Worm (Caenorhabditis elegans) whole organism, young adult: ENCODE results near the gene dre-1.
"Not testable (repeated sequence)": the region's sequence is repeated elsewhere in the genome, so short reads cannot be mapped to it uniquely, and the experiment has no call there.

Experiments
- B0035.1 ChIP-seq: sonication (generic microtip); optimal IDR thresholded peaks from 2 replicates; lab custom pipeline; 2016; ENCODE audit warnings: missing genetic modification characterization, mild to moderate bottlenecking, missing compliant biosample characterization, missing genotype, missing genetic modification reagents
- D2030.7 ChIP-seq: fragments of 200-800 bp; sonication (Bioruptor generic); IDR thresholded peaks from 2 replicates; pipeline ENCODE4 v1.3.6; 2022; ENCODE audit warnings: missing genetic modification reagents, missing genetic modification characterization, missing compliant biosample characterization
- F39B2.1 ChIP-seq: fragments of 200-800 bp; sonication (Bioruptor generic); IDR thresholded peaks from 2 replicates; pipeline ENCODE4 v1.3.6; 2022; ENCODE audit warnings: missing genetic modification reagents, missing genetic modification characterization, missing compliant biosample characterization
- F52B5.7 ChIP-seq: sonication (generic microtip); optimal IDR thresholded peaks from 2 replicates; lab custom pipeline; 2016; ENCODE audit warnings: mild to moderate bottlenecking, missing genetic modification characterization, missing compliant biosample characterization
- K12H6.12 ChIP-seq: fragments of 200-800 bp; sonication (Bioruptor generic); optimal IDR thresholded peaks from 2 replicates; lab custom pipeline; 2018; ENCODE audit warnings: mild to moderate bottlenecking, missing genetic modification characterization, missing compliant biosample characterization
- Y53F4B.3 ChIP-seq: fragments of 200-800 bp; sonication (Bioruptor generic); IDR thresholded peaks from 2 replicates; pipeline ENCODE4 v1.3.6; 2022; ENCODE audit warnings: missing genetic modification reagents, missing genetic modification characterization, missing compliant biosample characterization
- Y56A3A.18 ChIP-seq: fragments of 200-800 bp; sonication (Bioruptor generic); IDR thresholded peaks from 2 replicates; pipeline ENCODE4 v1.3.6; 2022; ENCODE audit warnings: missing genetic modification reagents, missing genetic modification characterization, missing compliant biosample characterization
- Y67H2A.10 ChIP-seq: fragments of 200-800 bp; sonication (Bioruptor generic); conservative IDR thresholded peaks from 2 replicates; pipeline ENCODE4 v1.3.6; 2022; ENCODE audit warnings: missing genetic modification reagents, missing genetic modification characterization, missing compliant biosample characterization
- Y79H2A.3 ChIP-seq: fragments of 200-800 bp; sonication (Bioruptor generic); conservative IDR thresholded peaks from 2 replicates; pipeline ENCODE4 v1.3.6; 2022; ENCODE audit warnings: missing genetic modification reagents, missing genetic modification characterization, missing compliant biosample characterization
- akir-1 ChIP-seq: fragments of 200-800 bp; sonication (Bioruptor generic); optimal IDR thresholded peaks from 2 replicates; lab custom pipeline; 2018; ENCODE audit warnings: mild to moderate bottlenecking, missing genetic modification characterization, moderate library complexity, missing compliant biosample characterization
- aptf-3 ChIP-seq: fragments of 200-800 bp; sonication (Bioruptor generic); IDR thresholded peaks from 2 replicates; pipeline ENCODE4 v1.3.6; 2022; ENCODE audit warnings: missing genetic modification characterization, missing compliant biosample characterization
- bed-2 ChIP-seq: fragments of 200-800 bp; sonication (Bioruptor generic); IDR thresholded peaks from 2 replicates; pipeline ENCODE4 v1.3.6; 2022; ENCODE audit warnings: missing genetic modification reagents, missing genetic modification characterization, missing compliant biosample characterization
- ccch-3 ChIP-seq: fragments of 200-800 bp; sonication (Bioruptor generic); optimal IDR thresholded peaks from 2 replicates; lab custom pipeline; 2018; ENCODE audit warnings: mild to moderate bottlenecking, missing genetic modification characterization, missing compliant biosample characterization
- cebp-1 ChIP-seq, 2 experiments: fragments of 200-800 bp in 1 of 2; sonication (Bioruptor generic) in 1 of 2; sonication (generic microtip) in 1 of 2; IDR thresholded peaks in 1 of 2; optimal IDR thresholded peaks in 1 of 2; 2 replicates each; pipeline versions ENCODE4 v1.3.6 to Lab custom; 2017 to 2022; ENCODE audit warnings: missing compliant biosample characterization in 2 of 2, missing genetic modification characterization in 2 of 2, mild to moderate bottlenecking in 1 of 2, missing genetic modification reagents in 1 of 2, moderate library complexity in 1 of 2
- ceh-40 ChIP-seq: fragments of 200-800 bp; sonication (Bioruptor generic); IDR thresholded peaks from 2 replicates; pipeline ENCODE4 v1.3.6; 2022; ENCODE audit warnings: missing genetic modification characterization, missing compliant biosample characterization
- ceh-79 ChIP-seq: sonication (generic microtip); optimal IDR thresholded peaks from 2 replicates; lab custom pipeline; 2017; ENCODE audit warnings: mild to moderate bottlenecking, missing genetic modification characterization, missing compliant biosample characterization
- die-1 ChIP-seq: sonication (generic microtip); optimal IDR thresholded peaks from 2 replicates; lab custom pipeline; 2016; ENCODE audit warnings: missing genotype, mild to moderate bottlenecking, missing genetic modification characterization, missing compliant biosample characterization
- egl-44 ChIP-seq: fragments of 200-800 bp; sonication (Bioruptor generic); IDR thresholded peaks from 2 replicates; pipeline ENCODE4 v1.3.6; 2022; ENCODE audit warnings: missing genetic modification reagents, missing genetic modification characterization, missing compliant biosample characterization
- egrh-3 ChIP-seq: fragments of 200-800 bp; sonication (Bioruptor generic); IDR thresholded peaks from 2 replicates; pipeline ENCODE4 v1.3.6; 2022; ENCODE audit warnings: missing genetic modification reagents, missing genetic modification characterization, missing compliant biosample characterization
- fkh-3 ChIP-seq: sonication (generic microtip); optimal IDR thresholded peaks from 2 replicates; lab custom pipeline; 2016; ENCODE audit warnings: mild to moderate bottlenecking, missing genetic modification characterization, missing compliant biosample characterization
- gei-17 ChIP-seq: fragments of 200-800 bp; sonication (Bioruptor generic); optimal IDR thresholded peaks from 2 replicates; lab custom pipeline; 2018; ENCODE audit warnings: mild to moderate bottlenecking, missing genetic modification characterization, missing compliant biosample characterization
- let-607 ChIP-seq, 2 experiments: fragments of 200-800 bp in 1 of 2; sonication (Bioruptor generic) in 1 of 2; sonication (generic microtip) in 1 of 2; optimal IDR thresholded peaks; 2 replicates each; lab custom pipeline; 2016 to 2018; ENCODE audit warnings: mild to moderate bottlenecking in 2 of 2, missing compliant biosample characterization in 2 of 2, missing genetic modification characterization in 2 of 2, moderate library complexity in 2 of 2, missing genotype in 1 of 2
- lin-26 ChIP-seq: fragments of 200-800 bp; sonication (Bioruptor generic); IDR thresholded peaks from 2 replicates; pipeline ENCODE4 v1.3.6; 2022; ENCODE audit warnings: missing genetic modification reagents, missing genetic modification characterization, missing compliant biosample characterization
- lin-40 ChIP-seq: sonication (generic microtip); optimal IDR thresholded peaks from 2 replicates; lab custom pipeline; 2016; ENCODE audit warnings: missing genetic modification characterization, mild to moderate bottlenecking, missing compliant biosample characterization, missing genotype, missing genetic modification reagents
- lin-54 ChIP-seq: fragments of 200-800 bp; sonication (Bioruptor generic); optimal IDR thresholded peaks from 2 replicates; lab custom pipeline; 2018; ENCODE audit warnings: mild to moderate bottlenecking, missing genetic modification characterization, missing compliant biosample characterization
- madf-10 ChIP-seq: sonication (generic microtip); optimal IDR thresholded peaks from 2 replicates; lab custom pipeline; 2016; ENCODE audit warnings: mild to moderate bottlenecking, missing genetic modification characterization, missing compliant biosample characterization
- madf-3 ChIP-seq: fragments of 200-800 bp; sonication (Bioruptor generic); IDR thresholded peaks from 2 replicates; pipeline ENCODE4 v1.3.6; 2022; ENCODE audit warnings: missing genetic modification reagents, missing genetic modification characterization, missing compliant biosample characterization
- mel-28 ChIP-seq: sonication (generic microtip); optimal IDR thresholded peaks from 2 replicates; lab custom pipeline; 2016; ENCODE audit warnings: borderline replicate concordance, mild to moderate bottlenecking, missing genetic modification characterization, missing compliant biosample characterization
- nfya-2 ChIP-seq: fragments of 200-800 bp; sonication (Bioruptor generic); IDR thresholded peaks from 2 replicates; pipeline ENCODE4 v1.3.6; 2022; ENCODE audit warnings: missing genetic modification reagents, missing genetic modification characterization, missing compliant biosample characterization
- nhr-80 ChIP-seq: sonication (generic microtip); optimal IDR thresholded peaks from 2 replicates; lab custom pipeline; 2016; ENCODE audit warnings: missing genetic modification characterization, missing compliant biosample characterization
- nhr-90 ChIP-seq: sonication (generic microtip); optimal IDR thresholded peaks from 2 replicates; lab custom pipeline; 2016; ENCODE audit warnings: missing genotype, mild to moderate bottlenecking, missing genetic modification characterization, missing compliant biosample characterization
- pha-4 ChIP-seq: fragments of 150-350 bp; sonication (generic microtip); optimal IDR thresholded peaks from 2 replicates; lab custom pipeline; 2014; ENCODE audit warnings: missing biosample characterization, missing genetic modification reagents, missing genetic modification characterization
- sdz-38 ChIP-seq: sonication (generic microtip); optimal IDR thresholded peaks from 2 replicates; lab custom pipeline; 2016; ENCODE audit warnings: missing genotype, missing genetic modification characterization, missing compliant biosample characterization
- snpc-4 ChIP-seq, 5 experiments: fragments of 150-350 bp in 1 of 5; sonication (generic microtip) in 4 of 5; optimal IDR thresholded peaks; 2 replicates each; lab custom pipeline; 2014 to 2018; ENCODE audit warnings: missing genetic modification characterization in 5 of 5, missing biosample characterization in 3 of 5, antibody characterized with exemption in 2 of 5, mild to moderate bottlenecking in 2 of 5, missing compliant biosample characterization in 2 of 5, missing genotype in 2 of 5, moderate library complexity in 2 of 5, missing genetic modification reagents in 1 of 5
- zim-3 ChIP-seq: sonication (generic microtip); optimal IDR thresholded peaks from 2 replicates; lab custom pipeline; 2017; ENCODE audit warnings: mild to moderate bottlenecking, missing genetic modification characterization, moderate library complexity, missing compliant biosample characterization

The dre-1 gene

ce11 chrV:6581762-6582161 is 35.5 kb upstream of the dre-1 start, which contains the start of gene ZK1055.4:
TSS of gene ZK1055.4 (plus strand) at chrV:6582062.
- not testable (repeated sequence) for TF ChIP-seq Y53F4B.3; madf-10; fkh-3 (tag; lab: Kevin White, UChicago)

DNA sequence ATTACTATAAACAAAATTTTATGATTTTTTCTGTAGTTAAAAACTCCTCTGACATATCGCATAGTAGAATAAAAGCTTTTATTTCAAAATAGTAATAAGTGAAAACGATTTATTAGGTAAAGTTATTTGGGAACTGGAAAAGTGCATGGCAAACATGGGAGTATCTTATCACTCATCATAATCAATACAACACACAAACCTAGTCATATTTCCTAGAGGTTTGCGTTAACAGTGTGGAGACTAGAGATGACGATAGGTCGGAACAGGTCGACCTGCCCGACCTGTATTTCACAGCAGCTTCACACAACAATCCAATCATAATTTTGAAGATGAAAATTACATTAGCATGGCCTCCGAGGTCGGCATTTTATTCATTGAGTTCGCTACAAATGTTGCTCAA is 33.7 kb upstream of the dre-1 start, which contains the start of gene EGAP9.3:
TSS of gene EGAP9.3 (minus strand) at position 131 of the 400 bp plus-strand sequence.
- TF ChIP-seq die-1 (tag; lab: Kevin White, UChicago) (no peak), nhr-80 (tag; lab: Kevin White, UChicago) (peak; percentile 59), aptf-3 (GFP tag; lab: Robert Waterston, UW) (no peak)

- no peak for TF ChIP-seq lin-26
- no peak for TF ChIP-seq Y67H2A.10 (GFP tag; lab: Robert Waterston, UW)
- TF ChIP-seq nhr-80 (tag; lab: Kevin White, UChicago), result no peak
- no peak for TF ChIP-seq ccch-3 (GFP tag; lab: Kevin White, UChicago)
- no peak for TF ChIP-seq egl-44 (GFP tag; lab: Robert Waterston, UW)
- no peak for TF ChIP-seq K12H6.12
- TF ChIP-seq, all 124 proteins: peak for 0
These were observed 30.3 kb upstream of the dre-1 start, which contains the start of gene EGAP9.4 for ce11 chrV:6576567-6576966. TSS of gene EGAP9.4 (plus strand) at chrV:6576867.

ce11 chrV:6575406-6576130 is 29.3 kb upstream of the dre-1 start, which contains the start of gene fut-2:
TSS of gene fut-2 (minus strand) at chrV:6575890.
- TF ChIP-seq nhr-80 (tag; lab: Kevin White, UChicago) (peak; percentile 84), F39B2.1 (GFP tag; lab: Robert Waterston, UW) (no peak), ceh-40 (GFP tag; lab: Robert Waterston, UW) (no peak), Y56A3A.18 (GFP tag; lab: Robert Waterston, UW) (no peak), cebp-1 (GFP tag; IDR thresholded peaks at IDR 0.05; lab: Robert Waterston, UW) (no peak), cebp-1 (tag; optimal IDR thresholded peaks at IDR 0.05; lab: Kevin White, UChicago) (no peak), snpc-4 (GFP tag; optimal IDR thresholded peaks at IDR 0.05; lab: Kevin White, UChicago) (no peak), snpc-4 (tag; optimal IDR thresholded peaks at IDR 0.05; lab: Kevin White, UChicago) (no peak), akir-1 (GFP tag; lab: Kevin White, UChicago) (no peak)

ce11 chrV:6565851-6566386 is 19.6 kb upstream of the dre-1 start, which contains the start of gene K04A8.1:
TSS of gene K04A8.1 (plus strand) at chrV:6566336.
- no peak for TF ChIP-seq lin-40 (tag; lab: Kevin White, UChicago)
- peak; percentile 44 for TF ChIP-seq nhr-80 (tag; lab: Kevin White, UChicago)
- no peak for TF ChIP-seq egrh-3
- TF ChIP-seq cebp-1 (GFP tag; IDR thresholded peaks at IDR 0.05; lab: Robert Waterston, UW), result no peak
- TF ChIP-seq cebp-1 (tag; optimal IDR thresholded peaks at IDR 0.05; lab: Kevin White, UChicago), result no peak
- no peak for TF ChIP-seq nfya-2 (GFP tag; lab: Robert Waterston, UW)

DNA sequence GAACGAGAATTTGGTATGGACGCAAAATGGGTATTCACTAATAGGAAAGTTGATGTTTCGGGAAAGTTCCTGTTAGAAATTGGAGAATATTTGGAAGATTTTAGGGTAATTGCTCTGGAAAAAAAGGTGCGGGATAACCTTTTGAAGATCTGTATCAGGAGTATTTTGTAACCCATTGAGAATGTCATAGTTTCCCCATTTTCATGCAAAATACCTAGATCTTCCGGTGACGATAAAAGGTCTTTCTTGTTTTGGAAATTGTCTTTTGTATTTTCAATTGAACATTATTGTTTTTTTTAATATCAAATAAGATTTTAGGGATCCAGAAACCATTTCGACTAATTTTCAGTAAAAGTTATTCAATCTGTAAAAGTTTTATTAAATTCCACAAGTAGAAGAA is 15.3 kb upstream of the dre-1 start, which contains the start of gene spp-19:
TSS of gene spp-19 (minus strand) at position 101 of the 400 bp plus-strand sequence.
- TF ChIP-seq Y79H2A.3 (no peak), nhr-90 (tag; lab: Kevin White, UChicago) (no peak), sdz-38 (tag; lab: Kevin White, UChicago) (no peak), F52B5.7 (no peak), madf-3 (GFP tag; lab: Robert Waterston, UW) (no peak), mel-28 (no peak), zim-3 (tag; lab: Kevin White, UChicago) (no peak), nfya-2 (GFP tag; lab: Robert Waterston, UW) (no peak), lin-54 (GFP tag; lab: Kevin White, UChicago) (no peak), B0035.1 (tag; lab: Kevin White, UChicago) (no peak), bed-2 (GFP tag; lab: Robert Waterston, UW) (no peak), let-607 (tag; optimal IDR thresholded peaks at IDR 0.05; lab: Kevin White, UChicago) (no peak), pha-4 (tag; lab: Kevin White, UChicago) (no peak), ceh-79 (tag; lab: Kevin White, UChicago) (no peak), gei-17 (GFP tag; lab: Kevin White, UChicago) (no peak), D2030.7 (GFP tag; lab: Robert Waterston, UW) (no peak), akir-1 (GFP tag; lab: Kevin White, UChicago) (no peak)
